Worm (Caenorhabditis elegans) whole organism, L2 larva: Measurements from ENCODE around the gene sprr-1.

Experiments used
- C34F6.9 ChIP-seq: fragments of 150-350 bp; optimal IDR thresholded peaks from 2 replicates; lab custom pipeline; 2014; ENCODE audit warnings: missing biosample characterization, missing genetic modification characterization
- F13H6.1 ChIP-seq: sonication (generic microtip); optimal IDR thresholded peaks from 2 replicates; lab custom pipeline; 2016; ENCODE audit warnings: missing genetic modification characterization, missing compliant biosample characterization
- R02D3.7 ChIP-seq: fragments of 150-350 bp; optimal IDR thresholded peaks from 2 replicates; lab custom pipeline; 2014; ENCODE audit warnings: missing biosample characterization, missing genetic modification characterization
- ZK546.5 ChIP-seq: sonication (generic microtip); optimal IDR thresholded peaks from 2 replicates; lab custom pipeline; 2017; ENCODE audit warnings: missing biosample characterization, missing genetic modification characterization
- alr-1 ChIP-seq: fragments of 150-350 bp; optimal IDR thresholded peaks from 2 replicates; lab custom pipeline; 2014; ENCODE audit warnings: missing biosample characterization, missing genetic modification characterization
- aly-2 ChIP-seq: fragments of 150-350 bp; optimal IDR thresholded peaks from 2 replicates; lab custom pipeline; 2014; ENCODE audit warnings: missing biosample characterization, missing genetic modification characterization
- ama-1 ChIP-seq: fragments of 150-350 bp; optimal IDR thresholded peaks from 2 replicates; lab custom pipeline; 2018; ENCODE audit warnings: inconsistent platforms
- ceh-16 ChIP-seq: fragments of 150-350 bp; optimal IDR thresholded peaks from 2 replicates; lab custom pipeline; 2014; ENCODE audit warnings: missing biosample characterization, missing genetic modification characterization
- crh-2 ChIP-seq: sonication (generic microtip); optimal IDR thresholded peaks from 2 replicates; lab custom pipeline; 2017; ENCODE audit warnings: missing biosample characterization, missing genetic modification characterization
- dmd-4 ChIP-seq: sonication (generic microtip); optimal IDR thresholded peaks from 2 replicates; lab custom pipeline; 2017; ENCODE audit warnings: missing biosample characterization, missing genetic modification characterization
- egl-27 ChIP-seq: sonication (generic microtip); optimal IDR thresholded peaks from 3 replicates; lab custom pipeline; 2017; ENCODE audit warnings: missing biosample characterization, missing genetic modification reagents, missing genetic modification characterization
- elt-1 ChIP-seq: fragments of 150-350 bp; optimal IDR thresholded peaks from 2 replicates; lab custom pipeline; 2014; ENCODE audit warnings: missing biosample characterization, missing genetic modification characterization
- elt-3 ChIP-seq: sonication (generic microtip); optimal IDR thresholded peaks from 2 replicates; lab custom pipeline; 2017; ENCODE audit warnings: missing biosample characterization, missing genetic modification characterization
- fos-1 ChIP-seq: fragments of 150-350 bp; optimal IDR thresholded peaks from 2 replicates; lab custom pipeline; 2014; ENCODE audit warnings: missing biosample characterization, missing genetic modification characterization
- gmeb-1 ChIP-seq: fragments of 150-350 bp; optimal IDR thresholded peaks from 2 replicates; lab custom pipeline; 2014; ENCODE audit warnings: missing biosample characterization, missing genetic modification characterization
- lin-11 ChIP-seq: fragments of 150-350 bp; sonication (generic microtip); optimal IDR thresholded peaks from 2 replicates; lab custom pipeline; 2014; ENCODE audit warnings: missing biosample characterization, missing genetic modification characterization, inconsistent platforms, mixed read lengths
- lin-13 ChIP-seq: fragments of 150-350 bp; optimal IDR thresholded peaks from 2 replicates; lab custom pipeline; 2014; ENCODE audit warnings: missing biosample characterization, missing genetic modification reagents, missing genetic modification characterization
- lin-39 ChIP-seq: fragments of 150-350 bp; optimal IDR thresholded peaks from 2 replicates; lab custom pipeline; 2014; ENCODE audit warnings: missing biosample characterization, missing genetic modification reagents, missing genetic modification characterization
- lsy-2 ChIP-seq, 2 experiments: fragments of 150-350 bp in 1 of 2; sonication (generic microtip) in 1 of 2; optimal IDR thresholded peaks; 2 replicates each; lab custom pipeline; 2014 to 2017; ENCODE audit warnings: missing biosample characterization in 2 of 2, missing genetic modification characterization in 2 of 2
- mab-5 ChIP-seq: fragments of 150-350 bp; optimal IDR thresholded peaks from 2 replicates; lab custom pipeline; 2014; ENCODE audit warnings: missing biosample characterization, missing genetic modification characterization
- mbf-1 ChIP-seq: sonication (generic microtip); optimal IDR thresholded peaks from 2 replicates; lab custom pipeline; 2017; ENCODE audit warnings: missing biosample characterization, missing genetic modification characterization
- nhr-10 ChIP-seq: sonication (generic microtip); optimal IDR thresholded peaks from 2 replicates; lab custom pipeline; 2017; ENCODE audit warnings: missing biosample characterization, missing genetic modification characterization
- nhr-12 ChIP-seq: fragments of 150-350 bp; optimal IDR thresholded peaks from 2 replicates; lab custom pipeline; 2014; ENCODE audit warnings: missing biosample characterization, missing genetic modification characterization
- nhr-129 ChIP-seq: fragments of 150-350 bp; optimal IDR thresholded peaks from 2 replicates; lab custom pipeline; 2014; ENCODE audit warnings: missing biosample characterization, missing genetic modification characterization
- nhr-21 ChIP-seq: fragments of 150-350 bp; optimal IDR thresholded peaks from 2 replicates; lab custom pipeline; 2014; ENCODE audit warnings: missing biosample characterization, missing genetic modification characterization
- nhr-23 ChIP-seq: fragments of 150-350 bp; optimal IDR thresholded peaks from 2 replicates; lab custom pipeline; 2014; ENCODE audit warnings: missing biosample characterization, missing genetic modification reagents, missing genetic modification characterization
- nhr-237 ChIP-seq: fragments of 150-350 bp; optimal IDR thresholded peaks from 2 replicates; lab custom pipeline; 2014; ENCODE audit warnings: missing biosample characterization, missing genetic modification characterization
- nhr-25 ChIP-seq: fragments of 150-350 bp; sonication (generic microtip); optimal IDR thresholded peaks from 3 replicates; lab custom pipeline; 2014; ENCODE audit warnings: missing biosample characterization, missing genetic modification characterization
- nhr-6 ChIP-seq: fragments of 150-350 bp; optimal IDR thresholded peaks from 2 replicates; lab custom pipeline; 2014; ENCODE audit warnings: missing biosample characterization, missing genetic modification characterization
- nhr-77 ChIP-seq: fragments of 150-350 bp; optimal IDR thresholded peaks from 2 replicates; lab custom pipeline; 2014; ENCODE audit warnings: missing biosample characterization, missing genetic modification characterization
- peb-1 ChIP-seq: fragments of 150-350 bp; optimal IDR thresholded peaks from 2 replicates; lab custom pipeline; 2014; ENCODE audit warnings: missing biosample characterization, missing genetic modification characterization
- skn-1 ChIP-seq: sonication (generic microtip); optimal IDR thresholded peaks from 2 replicates; lab custom pipeline; 2017; ENCODE audit warnings: missing biosample characterization, missing genetic modification characterization
- sma-9 ChIP-seq, 2 experiments: fragments of 150-350 bp in 1 of 2; sonication (generic microtip) in 1 of 2; optimal IDR thresholded peaks; 2 replicates each; lab custom pipeline; 2014 to 2016; ENCODE audit warnings: missing genetic modification characterization in 2 of 2, mild to moderate bottlenecking in 1 of 2, missing biosample characterization in 1 of 2, missing compliant biosample characterization in 1 of 2, missing genetic modification reagents in 1 of 2, moderate library complexity in 1 of 2
- snpc-4 ChIP-seq: fragments of 150-350 bp; optimal IDR thresholded peaks from 2 replicates; lab custom pipeline; 2014; ENCODE audit warnings: missing biosample characterization, missing genetic modification characterization
- unc-39 ChIP-seq: fragments of 150-350 bp; optimal IDR thresholded peaks from 2 replicates; lab custom pipeline; 2014; ENCODE audit warnings: missing biosample characterization, missing genetic modification characterization
- unc-55 ChIP-seq: fragments of 150-350 bp; sonication (generic microtip); optimal IDR thresholded peaks from 3 replicates; lab custom pipeline; 2014; ENCODE audit warnings: missing biosample characterization, missing genetic modification reagents, missing genetic modification characterization
- unc-62 ChIP-seq: fragments of 150-350 bp; optimal IDR thresholded peaks from 2 replicates; lab custom pipeline; 2014; ENCODE audit warnings: missing biosample characterization, missing genetic modification reagents, missing genetic modification characterization
- zag-1 ChIP-seq: fragments of 150-350 bp; optimal IDR thresholded peaks from 2 replicates; lab custom pipeline; 2014; ENCODE audit warnings: missing biosample characterization, missing genetic modification characterization
- ztf-1 ChIP-seq: fragments of 200-800 bp; sonication (Bioruptor generic); conservative IDR thresholded peaks from 2 replicates; pipeline ENCODE4 v1.3.6; 2022; ENCODE audit warnings: missing genetic modification characterization, missing compliant biosample characterization
- ztf-11 ChIP-seq: sonication (generic microtip); optimal IDR thresholded peaks from 2 replicates; lab custom pipeline; 2017; ENCODE audit warnings: missing biosample characterization, missing genetic modification characterization
- ztf-4 ChIP-seq: fragments of 150-350 bp; optimal IDR thresholded peaks from 2 replicates; lab custom pipeline; 2014; ENCODE audit warnings: missing biosample characterization, missing genetic modification characterization

sprr-1 gene

DNA sequence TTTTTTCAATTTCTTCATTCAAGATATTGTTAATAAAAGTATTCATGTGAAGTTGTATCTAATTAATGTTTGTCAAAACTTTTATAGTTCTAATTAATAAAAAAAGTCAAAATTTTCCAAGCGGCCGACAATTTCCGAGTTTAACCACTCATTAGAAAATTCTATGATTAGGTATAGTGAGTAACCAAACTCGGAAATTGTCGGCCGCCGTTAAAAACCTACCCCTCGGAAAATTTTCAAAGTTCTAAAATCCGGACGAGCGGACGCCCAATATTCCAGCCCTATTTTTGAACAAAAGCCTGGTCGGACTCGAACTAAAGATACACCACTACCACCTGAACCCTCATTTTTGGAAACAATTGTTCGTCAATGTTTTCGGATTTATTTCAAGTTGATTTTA is 31.2 kb upstream of the sprr-1 start:
- TF ChIP-seq snpc-4 (tag; lab: Kevin White, UChicago) (peak; percentile 4), nhr-6 (tag; lab: Kevin White, UChicago) (no peak), crh-2 (tag; lab: Kevin White, UChicago) (no peak)

DNA sequence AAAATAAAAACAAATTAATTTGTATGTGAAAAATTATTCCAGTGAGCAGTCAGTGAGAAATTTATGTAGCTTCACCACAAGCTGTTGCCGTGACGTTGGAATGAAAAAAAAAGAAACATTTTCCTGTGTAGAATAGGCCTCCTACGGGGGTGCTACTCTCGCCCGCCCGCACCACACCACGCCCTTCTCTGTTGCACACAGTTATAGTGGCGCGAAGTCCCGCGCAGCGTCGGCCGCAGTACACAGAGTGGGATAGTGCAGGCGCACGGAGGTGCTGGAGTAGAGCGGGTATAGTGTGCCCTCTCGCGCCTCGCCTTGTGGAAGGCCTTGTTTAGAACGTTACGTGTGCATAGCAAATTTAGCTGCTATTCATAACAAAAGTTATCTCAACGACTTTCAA is 27.3 kb upstream of the sprr-1 start:
- peak; percentile 89 for TF ChIP-seq snpc-4 (tag; lab: Kevin White, UChicago)
- TF ChIP-seq ZK546.5 (tag; lab: Kevin White, UChicago) = no peak

DNA sequence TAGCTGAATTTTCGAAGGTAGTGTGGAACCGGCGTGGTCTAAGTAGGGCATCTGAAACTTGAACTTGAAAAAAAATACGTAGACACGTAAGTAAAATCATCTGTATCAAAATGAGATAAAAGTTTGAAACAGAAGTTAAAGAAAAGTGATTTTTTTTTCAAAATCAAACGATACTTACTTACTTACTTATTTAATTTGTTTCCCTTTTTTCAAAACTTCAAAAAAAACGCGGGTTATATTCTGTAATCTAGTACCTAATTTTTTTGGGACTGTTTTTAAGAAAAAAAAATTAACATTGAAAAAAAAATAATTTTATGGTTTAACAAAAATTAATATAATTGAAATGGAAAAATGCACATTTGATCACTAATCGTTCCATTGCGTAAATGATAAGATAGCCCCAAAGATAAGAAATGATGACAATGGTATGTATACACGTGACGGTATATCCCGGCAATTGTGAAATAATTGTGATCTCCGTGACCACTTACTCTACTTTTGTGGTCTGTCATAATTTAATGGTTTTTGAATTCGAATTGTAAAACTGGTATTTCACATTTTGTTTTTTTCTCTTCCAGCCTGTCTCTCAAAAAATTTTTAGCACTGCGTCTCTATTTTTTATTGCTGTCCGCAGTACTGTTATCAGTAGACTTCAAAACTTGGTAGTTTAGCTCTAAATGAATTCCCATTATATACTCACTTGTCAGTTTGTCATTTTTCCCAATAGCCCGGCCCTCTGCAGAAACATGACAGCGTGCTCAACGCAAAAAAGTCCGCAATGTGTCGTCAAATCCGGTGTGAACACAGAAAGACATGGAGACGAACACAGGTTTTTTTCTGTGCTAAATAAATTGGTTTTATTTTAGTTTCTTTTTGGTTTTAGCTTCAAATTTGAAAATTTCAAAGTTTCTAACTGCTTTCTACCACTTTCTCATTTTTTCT is 25.1 kb upstream of the sprr-1 start, which contains the start of gene mocs-1:
mocs-1 (minus strand) TSS at position 51 of the 942 bp plus-strand sequence.
- TF ChIP-seq unc-55 (peak; percentile 36), zag-1 (tag; lab: Kevin White, UChicago) (no peak), nhr-21 (tag; lab: Kevin White, UChicago) (no peak), nhr-10 (tag; lab: Kevin White, UChicago) (no peak), aly-2 (no peak), ztf-11 (tag; lab: Kevin White, UChicago) (no peak), ZK546.5 (tag; lab: Kevin White, UChicago) (no peak), unc-62 (GFP tag; lab: Kevin White, UChicago) (no peak), sma-9 (GFP tag; optimal IDR thresholded peaks at IDR 0.05; lab: Kevin White, UChicago) (peak; percentile 24), sma-9 (tag; optimal IDR thresholded peaks at IDR 0.05; lab: Kevin White, UChicago) (no peak), ztf-4 (tag; lab: Kevin White, UChicago) (no peak), mab-5 (tag; lab: Kevin White, UChicago) (no peak), nhr-129 (no peak), ceh-16 (tag; lab: Kevin White, UChicago) (no peak), nhr-237 (no peak), crh-2 (tag; lab: Kevin White, UChicago) (no peak), lin-13 (no peak), gmeb-1 (no peak), dmd-4 (tag; lab: Kevin White, UChicago) (no peak), nhr-25 (tag; lab: Kevin White, UChicago) (no peak), lin-39 (no peak), egl-27 (no peak), skn-1 (tag; lab: Kevin White, UChicago) (peak; percentile 87), elt-1 (no peak), lsy-2 (tag; optimal IDR thresholded peaks at IDR 0.05; lab: Kevin White, UChicago) (no peak), nhr-23 (no peak), ama-1 (lab: Kevin White, UChicago) (no peak), F13H6.1 (tag; lab: Kevin White, UChicago) (no peak), nhr-6 (tag; lab: Kevin White, UChicago) (no peak), C34F6.9 (tag; lab: Kevin White, UChicago) (peak; percentile 16), unc-39 (tag; lab: Kevin White, UChicago) (no peak), mbf-1 (tag; lab: Kevin White, UChicago) (no peak), fos-1 (tag; lab: Kevin White, UChicago) (peak; percentile 61), snpc-4 (tag; lab: Kevin White, UChicago) (no peak), R02D3.7 (tag; lab: Kevin White, UChicago) (no peak)

DNA sequence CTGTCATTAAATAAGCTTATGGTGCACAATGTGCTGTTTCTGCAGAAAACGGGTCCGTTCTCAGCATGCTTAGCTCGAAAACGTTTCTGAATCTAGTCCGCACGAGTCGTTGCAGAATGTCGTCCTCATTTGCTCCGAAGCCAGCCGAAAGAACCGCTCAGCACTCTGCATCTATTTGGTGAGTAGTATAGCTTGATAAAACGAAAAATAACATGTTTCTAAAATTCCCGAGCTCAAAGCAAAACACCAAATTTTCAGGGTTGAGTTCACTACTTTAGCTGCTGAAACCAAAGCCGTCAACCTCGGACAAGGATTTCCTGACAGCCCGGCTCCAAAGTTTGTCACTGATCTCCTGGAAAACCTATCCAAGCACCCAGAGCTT is 24.4 kb upstream of the sprr-1 start, which contains the start of gene nkat-3:
nkat-3 (plus strand) TSS at position 46 of the 382 bp plus-strand sequence.
- no peak for TF ChIP-seq gmeb-1
- TF ChIP-seq ZK546.5 (tag; lab: Kevin White, UChicago) = no peak
- TF ChIP-seq dmd-4 (tag; lab: Kevin White, UChicago) = no peak
- TF ChIP-seq unc-55 = no peak
- TF ChIP-seq nhr-12 (tag; lab: Kevin White, UChicago) = no peak
- TF ChIP-seq aly-2 = no peak
- no peak for TF ChIP-seq nhr-77 (tag; lab: Kevin White, UChicago)
- no peak for TF ChIP-seq alr-1 (tag; lab: Kevin White, UChicago)
- TF ChIP-seq ama-1 (lab: Kevin White, UChicago) = no peak
- no peak for TF ChIP-seq lin-39
- no peak for TF ChIP-seq elt-3 (tag; lab: Kevin White, UChicago)
- no peak for TF ChIP-seq mab-5 (tag; lab: Kevin White, UChicago)
- TF ChIP-seq lin-11 (tag; lab: Kevin White, UChicago) = no peak
- no peak for TF ChIP-seq ztf-1 (GFP tag; lab: Robert Waterston, UW)
- no peak for TF ChIP-seq elt-1
- no peak for TF ChIP-seq peb-1 (tag; lab: Kevin White, UChicago)
- no peak for TF ChIP-seq fos-1 (tag; lab: Kevin White, UChicago)
